Comparison of ENCODE assay signal across 1 fruit fly cellular context in genomic region chrX:7920081-7920688, dm6.
TF ChIP-seq lines count a peak whose summit lies in the region.

Gene hdm (minus strand): TSS chrX:7920131.
Gene Ykt6 (plus strand): TSS chrX:7920409.

TF ChIP-seq in whole organism, embryonic, 481 proteins besides CTCF, POLR2A, EP300 and RAD21 (continued from another document and continues in another):
- TF ChIP-seq abd-A (tag; optimal IDR thresholded peaks at IDR 0.05; lab: Kevin White, UChicago) (no peak), so (GFP tag; IDR thresholded peaks at IDR 0.05; lab: Robert Waterston, UW) (peak; percentile 84), wdn (GFP tag; IDR thresholded peaks at IDR 0.05; lab: Robert Waterston, UW) (peak; percentile 81), dysf (GFP tag; IDR thresholded peaks at IDR 0.05; lab: Robert Waterston, UW) (peak; percentile 76; the same call in 1 of the 3 replicates), CG13424 (tag; optimal IDR thresholded peaks at IDR 0.05; lab: Kevin White, UChicago) (peak; percentile 82), CG5180 (GFP tag; optimal IDR thresholded peaks at IDR 0.05; lab: Kevin White, UChicago) (peak; percentile 21), BEAF-32 (GFP tag; optimal IDR thresholded peaks at IDR 0.05; lab: Kevin White, UChicago) (peak; percentile 95), pan (optimal IDR thresholded peaks at IDR 0.05; lab: Kevin White, UChicago) (no peak), pan (GFP tag; optimal IDR thresholded peaks at IDR 0.05 in 1 of 2, IDR thresholded peaks at IDR 0.05 in 1 of 2) (peak in 1 of 2 experiments; percentile 81), gce (GFP tag; IDR thresholded peaks at IDR 0.05; lab: Robert Waterston, UW) (no peak), Hand (GFP tag; optimal IDR thresholded peaks at IDR 0.05; lab: Kevin White, UChicago) (no peak), tap (tag; optimal IDR thresholded peaks at IDR 0.05; lab: Kevin White, UChicago) (no peak), HLH54F (GFP tag; optimal IDR thresholded peaks at IDR 0.05; lab: Kevin White, UChicago) (peak; percentile 81), CG16863 (GFP tag; optimal IDR thresholded peaks at IDR 0.05; lab: Kevin White, UChicago) (peak; percentile 80), nerfin-2 (GFP tag; IDR thresholded peaks at IDR 0.05; lab: Robert Waterston, UW; ENCODE audit: partially characterized antibody) (peak; percentile 94), bcd (GFP tag; optimal IDR thresholded peaks at IDR 0.05; lab: Kevin White, UChicago) (no peak), CG13775 (GFP tag; optimal IDR thresholded peaks at IDR 0.05; lab: Kevin White, UChicago) (peak; percentile 76), CG7786 (GFP tag; optimal IDR thresholded peaks at IDR 0.05; lab: Kevin White, UChicago) (peak; percentile 85), CG11696 (GFP tag; IDR thresholded peaks at IDR 0.05; lab: Robert Waterston, UW) (peak; percentile 37; the same call in 1 of the 2 replicates), Dad (GFP tag; optimal IDR thresholded peaks at IDR 0.05; lab: Kevin White, UChicago) (peak; percentile 72), peb (GFP tag; IDR thresholded peaks at IDR 0.05; lab: Robert Waterston, UW) (peak; percentile 73), seq (GFP tag; IDR thresholded peaks at IDR 0.05; lab: Robert Waterston, UW) (peak; percentile 68), Spps (tag; optimal IDR thresholded peaks at IDR 0.05; lab: Kevin White, UChicago) (peak; percentile 70), phol (tag; optimal IDR thresholded peaks at IDR 0.05; lab: Kevin White, UChicago) (peak; percentile 77), Vsx1 (GFP tag; optimal IDR thresholded peaks at IDR 0.05; lab: Kevin White, UChicago) (no peak), TFAM (GFP tag; optimal IDR thresholded peaks at IDR 0.05; lab: Kevin White, UChicago) (no peak), CG15073 (GFP tag; optimal IDR thresholded peaks at IDR 0.05; lab: Kevin White, UChicago) (no peak), CG9932 (GFP tag; IDR thresholded peaks at IDR 0.05; lab: Robert Waterston, UW) (peak; percentile 90), Opbp (GFP tag; IDR thresholded peaks at IDR 0.05; lab: Robert Waterston, UW; ENCODE audit: partially characterized antibody) (peak; percentile 90), z (GFP tag; IDR thresholded peaks at IDR 0.05; lab: Robert Waterston, UW) (no peak), Dek (tag; optimal IDR thresholded peaks at IDR 0.05; lab: Kevin White, UChicago) (peak; percentile 59), Fer3 (tag; optimal IDR thresholded peaks at IDR 0.05; lab: Kevin White, UChicago) (no peak), CG13894 (tag; optimal IDR thresholded peaks at IDR 0.05; lab: Kevin White, UChicago) (no peak), MTF-1 (GFP tag; optimal IDR thresholded peaks at IDR 0.05; lab: Kevin White, UChicago; ENCODE audit: borderline replicate concordance) (no peak), pum (GFP tag; optimal IDR thresholded peaks at IDR 0.05; lab: Kevin White, UChicago) (peak; percentile 80), Gsc (GFP tag; IDR thresholded peaks at IDR 0.05; lab: Robert Waterston, UW) (peak; percentile 47; the same call in 1 of the 2 replicates), salm (tag; optimal IDR thresholded peaks at IDR 0.05; lab: Kevin White, UChicago) (peak; percentile 12), Hr78 (GFP tag; optimal IDR thresholded peaks at IDR 0.05; lab: Kevin White, UChicago) (no peak), jumu (GFP tag; optimal IDR thresholded peaks at IDR 0.05; lab: Kevin White, UChicago) (peak; percentile 86), CG7357 (GFP tag; IDR thresholded peaks at IDR 0.05; lab: Robert Waterston, UW) (peak; percentile 45; the same call in 1 of the 3 replicates), CG31388 (GFP tag; optimal IDR thresholded peaks at IDR 0.05; lab: Kevin White, UChicago) (peak; percentile 8), CG14441 (GFP tag; IDR thresholded peaks at IDR 0.05; lab: Robert Waterston, UW) (peak; percentile 84), ATbp (GFP tag; optimal IDR thresholded peaks at IDR 0.05; lab: Kevin White, UChicago) (no peak), bbx (GFP tag; IDR thresholded peaks at IDR 0.05; lab: Robert Waterston, UW; ENCODE audit: partially characterized antibody) (peak; percentile 91), Eip74EF (GFP tag; optimal IDR thresholded peaks at IDR 0.05; lab: Kevin White, UChicago) (no peak), CG17186 (GFP tag; optimal IDR thresholded peaks at IDR 0.05; lab: Kevin White, UChicago) (peak; percentile 90), fd64A (GFP tag; optimal IDR thresholded peaks at IDR 0.05; lab: Kevin White, UChicago) (no peak), disco-r (GFP tag; optimal IDR thresholded peaks at IDR 0.05; lab: Kevin White, UChicago) (peak; percentile 41), grau (tag; optimal IDR thresholded peaks at IDR 0.05; lab: Kevin White, UChicago) (no peak), lmd (GFP tag; IDR thresholded peaks at IDR 0.05; lab: Robert Waterston, UW) (no peak; the same call in none of the 2 replicates), Hmx (GFP tag; optimal IDR thresholded peaks at IDR 0.05; lab: Kevin White, UChicago) (peak; percentile 45), CG3065 (GFP tag; optimal IDR thresholded peaks at IDR 0.05; lab: Kevin White, UChicago) (peak; percentile 38), Chrac-16 (GFP tag; optimal IDR thresholded peaks at IDR 0.05; lab: Kevin White, UChicago) (peak; percentile 74), CG18764 (GFP tag; optimal IDR thresholded peaks at IDR 0.05; lab: Kevin White, UChicago) (peak; percentile 70), maf-S (GFP tag; optimal IDR thresholded peaks at IDR 0.05; lab: Kevin White, UChicago) (peak; percentile 53), stc (GFP tag; IDR thresholded peaks at IDR 0.05; lab: Robert Waterston, UW) (peak; percentile 78), slbo (GFP tag; IDR thresholded peaks at IDR 0.05; lab: Robert Waterston, UW) (peak; percentile 87), Tbp (GFP tag; optimal IDR thresholded peaks at IDR 0.05; lab: Kevin White, UChicago) (no peak), gem (tag; optimal IDR thresholded peaks at IDR 0.05; lab: Kevin White, UChicago) (peak; percentile 83), CG33213 (GFP tag; optimal IDR thresholded peaks at IDR 0.05; lab: Kevin White, UChicago) (peak; percentile 72), Hr3 (GFP tag; optimal IDR thresholded peaks at IDR 0.05; lab: Kevin White, UChicago) (peak; percentile 46), ranshi (GFP tag; IDR thresholded peaks at IDR 0.05; lab: Robert Waterston, UW) (peak; percentile 82), cwo (GFP tag; optimal IDR thresholded peaks at IDR 0.05; lab: Kevin White, UChicago) (no peak), CG16813 (GFP tag; IDR thresholded peaks at IDR 0.05; lab: Robert Waterston, UW; ENCODE audit: partially characterized antibody) (peak; percentile 95), bsh (GFP tag; optimal IDR thresholded peaks at IDR 0.05; lab: Kevin White, UChicago) (peak in 1 of 2 experiments; percentile 78), CG6683 (GFP tag; optimal IDR thresholded peaks at IDR 0.05; lab: Kevin White, UChicago) (peak; percentile 7), CG10274 (GFP tag; optimal IDR thresholded peaks at IDR 0.05; lab: Kevin White, UChicago) (no peak), Hr39 (optimal IDR thresholded peaks at IDR 0.05; lab: Kevin White, UChicago) (no peak), tup (GFP tag; optimal IDR thresholded peaks at IDR 0.05; lab: Kevin White, UChicago) (peak; percentile 60), dati (GFP tag; IDR thresholded peaks at IDR 0.05; lab: Robert Waterston, UW) (no peak), CG1529 (GFP tag; optimal IDR thresholded peaks at IDR 0.05; lab: Kevin White, UChicago) (peak; percentile 51), CG12155 (GFP tag; optimal IDR thresholded peaks at IDR 0.05; lab: Kevin White, UChicago) (peak; percentile 86), dimm (GFP tag; IDR thresholded peaks at IDR 0.05; lab: Robert Waterston, UW) (no peak), tll (GFP tag; optimal IDR thresholded peaks at IDR 0.05; lab: Kevin White, UChicago) (no peak), wek (GFP tag; optimal IDR thresholded peaks at IDR 0.05; lab: Kevin White, UChicago) (peak; percentile 51), en (GFP tag; optimal IDR thresholded peaks at IDR 0.05; lab: Kevin White, UChicago) (peak; percentile 58), CG10959 (GFP tag; IDR thresholded peaks at IDR 0.05; lab: Robert Waterston, UW) (peak; percentile 74), rib (GFP tag; IDR thresholded peaks at IDR 0.05; lab: Robert Waterston, UW) (peak; percentile 78; the same call in 1 of the 2 replicates), CG5245 (GFP tag; optimal IDR thresholded peaks at IDR 0.05; lab: Kevin White, UChicago) (peak; percentile 76), CG11085 (GFP tag; IDR thresholded peaks at IDR 0.05; lab: Robert Waterston, UW) (peak; percentile 68), CG3407 (GFP tag; optimal IDR thresholded peaks at IDR 0.05; lab: Kevin White, UChicago) (no peak), CG34224 (GFP tag; IDR thresholded peaks at IDR 0.05; lab: Robert Waterston, UW; ENCODE audit: partially characterized antibody) (peak; percentile 99), CG14860 (GFP tag; IDR thresholded peaks at IDR 0.05; lab: Robert Waterston, UW; ENCODE audit: partially characterized antibody) (peak; percentile 93), Aef1 (GFP tag; IDR thresholded peaks at IDR 0.05; lab: Robert Waterston, UW) (peak; percentile 72; the same call in 2 of the 3 replicates), da (GFP tag; optimal IDR thresholded peaks at IDR 0.05; lab: Kevin White, UChicago) (peak; percentile 26), Bgb (GFP tag; IDR thresholded peaks at IDR 0.05; lab: Robert Waterston, UW; ENCODE audit: partially characterized antibody) (peak; percentile 95), cg (GFP tag; optimal IDR thresholded peaks at IDR 0.05; lab: Kevin White, UChicago) (peak; percentile 82), gcm2 (GFP tag; optimal IDR thresholded peaks at IDR 0.05; lab: Kevin White, UChicago) (no peak), Sry-δ (GFP tag; optimal IDR thresholded peaks at IDR 0.05; lab: Kevin White, UChicago) (peak; percentile 98), Max (GFP tag; optimal IDR thresholded peaks at IDR 0.05; lab: Kevin White, UChicago) (peak; percentile 56), ase (GFP tag; IDR thresholded peaks at IDR 0.05; lab: Robert Waterston, UW) (peak; percentile 59; the same call in 1 of the 3 replicates), Meics (GFP tag; optimal IDR thresholded peaks at IDR 0.05; lab: Kevin White, UChicago) (no peak), pzg (GFP tag; optimal IDR thresholded peaks at IDR 0.05; lab: Kevin White, UChicago) (peak; percentile 82), Poxn (GFP tag; IDR thresholded peaks at IDR 0.05; lab: Robert Waterston, UW) (peak; percentile 10; the same call in 1 of the 2 replicates), CG5953 (GFP tag; IDR thresholded peaks at IDR 0.05; lab: Robert Waterston, UW) (peak; percentile 62), usp (GFP tag; optimal IDR thresholded peaks at IDR 0.05; lab: Kevin White, UChicago) (no peak), lola (GFP tag; optimal IDR thresholded peaks at IDR 0.05; lab: Kevin White, UChicago) (peak in 1 of 3 experiments; percentile 72), prd (optimal IDR thresholded peaks at IDR 0.05; lab: Kevin White, UChicago) (no peak), prd (GFP tag; IDR thresholded peaks at IDR 0.05; lab: Robert Waterston, UW) (peak; percentile 92), Ssrp (tag; optimal IDR thresholded peaks at IDR 0.05; lab: Kevin White, UChicago) (peak; percentile 53), oc (tag; optimal IDR thresholded peaks at IDR 0.05; lab: Kevin White, UChicago) (no peak), zfh2 (GFP tag; optimal IDR thresholded peaks at IDR 0.05; lab: Kevin White, UChicago) (peak; percentile 83), Elba2 (GFP tag; optimal IDR thresholded peaks at IDR 0.05; lab: Kevin White, UChicago) (peak; percentile 5), btn (GFP tag; optimal IDR thresholded peaks at IDR 0.05; lab: Kevin White, UChicago) (peak; percentile 23), grn (GFP tag; optimal IDR thresholded peaks at IDR 0.05; lab: Kevin White, UChicago) (no peak), CG30431 (GFP tag; optimal IDR thresholded peaks at IDR 0.05; lab: Kevin White, UChicago) (peak; percentile 42), zen2 (GFP tag; IDR thresholded peaks at IDR 0.05; lab: Robert Waterston, UW; ENCODE audit: partially characterized antibody) (peak; percentile 87; the same call in 2 of the 3 replicates), inv (GFP tag; IDR thresholded peaks at IDR 0.05; lab: Robert Waterston, UW; ENCODE audit: partially characterized antibody) (peak; percentile 92), hkb (optimal IDR thresholded peaks at IDR 0.05; lab: Kevin White, UChicago) (no peak), hkb (GFP tag; IDR thresholded peaks at IDR 0.05; lab: Robert Waterston, UW) (peak; percentile 87), Oli (tag; optimal IDR thresholded peaks at IDR 0.05; lab: Kevin White, UChicago) (no peak), ems (GFP tag; optimal IDR thresholded peaks at IDR 0.05; lab: Kevin White, UChicago) (peak; percentile 74), CG13296 (GFP tag; optimal IDR thresholded peaks at IDR 0.05; lab: Kevin White, UChicago) (peak; percentile 59), CG4424 (GFP tag; optimal IDR thresholded peaks at IDR 0.05; lab: Kevin White, UChicago) (peak; percentile 74), NC2β (GFP tag; optimal IDR thresholded peaks at IDR 0.05; lab: Kevin White, UChicago) (peak; percentile 81), nmo (GFP tag; optimal IDR thresholded peaks at IDR 0.05; lab: Kevin White, UChicago) (peak; percentile 78), CG2712 (tag; optimal IDR thresholded peaks at IDR 0.05; lab: Kevin White, UChicago) (peak; percentile 83), danr (GFP tag; IDR thresholded peaks at IDR 0.05; lab: Robert Waterston, UW) (peak; percentile 71; the same call in 1 of the 2 replicates), vfl (GFP tag; optimal IDR thresholded peaks at IDR 0.05; lab: Kevin White, UChicago) (peak; percentile 37), fd102C (GFP tag; optimal IDR thresholded peaks at IDR 0.05; lab: Kevin White, UChicago) (no peak), fu2 (GFP tag; optimal IDR thresholded peaks at IDR 0.05; lab: Kevin White, UChicago) (peak; percentile 70), nom (GFP tag; optimal IDR thresholded peaks at IDR 0.05; lab: Kevin White, UChicago) (peak; percentile 7), CG17385 (GFP tag; optimal IDR thresholded peaks at IDR 0.05; lab: Kevin White, UChicago) (peak; percentile 70), CG10366 (GFP tag; IDR thresholded peaks at IDR 0.05; lab: Robert Waterston, UW) (peak; percentile 70), esg (GFP tag; conservative IDR thresholded peaks at IDR 0.05; lab: Robert Waterston, UW) (peak; percentile 65), CG1647 (GFP tag; optimal IDR thresholded peaks at IDR 0.05; lab: Kevin White, UChicago) (peak; percentile 72), GATAe (GFP tag; conservative IDR thresholded peaks at IDR 0.05; lab: Robert Waterston, UW) (no peak), Dp (GFP tag; optimal IDR thresholded peaks at IDR 0.05; lab: Kevin White, UChicago) (peak; percentile 70), org-1 (GFP tag; optimal IDR thresholded peaks at IDR 0.05; lab: Kevin White, UChicago) (peak; percentile 28), dpn (GFP tag; optimal IDR thresholded peaks at IDR 0.05; lab: Kevin White, UChicago) (peak; percentile 86 to 87)
